Fruit fly (Drosophila melanogaster) whole organism, prepupa: ENCODE data around the gene nrv1.

ENCODE experiments used
- CG10669 ChIP-seq: fragments of 200-800 bp; sonication (Bioruptor generic); optimal IDR thresholded peaks from 3 replicates; lab custom pipeline; 2018; ENCODE audit warnings: missing biosample characterization, mild to moderate bottlenecking, missing genetic modification characterization, moderate library complexity
- CG11902 ChIP-seq: fragments of 200-800 bp; sonication (Bioruptor generic); optimal IDR thresholded peaks from 3 replicates; lab custom pipeline; 2016; ENCODE audit warnings: missing biosample characterization, missing genetic modification characterization
- CG3919 ChIP-seq: fragments of 200-800 bp; sonication (Bioruptor generic); optimal IDR thresholded peaks from 3 replicates; lab custom pipeline; 2016; ENCODE audit warnings: missing biosample characterization, missing genetic modification characterization
- CG6163 ChIP-seq: fragments of 200-800 bp; sonication (Bioruptor generic); IDR thresholded peaks from 3 replicates; pipeline ENCODE4 v1.3.6; 2022; ENCODE audit warnings: missing biosample characterization, missing genetic modification characterization
- CG8319 ChIP-seq: fragments of 200-800 bp; sonication (Bioruptor generic); optimal IDR thresholded peaks from 3 replicates; lab custom pipeline; 2016; ENCODE audit warnings: missing biosample characterization, missing genetic modification characterization
- CG9139 ChIP-seq: fragments of 200-800 bp; sonication (Bioruptor generic); optimal IDR thresholded peaks from 3 replicates; lab custom pipeline; 2017; ENCODE audit warnings: missing biosample characterization, mild to moderate bottlenecking, missing genetic modification characterization
- Eip78C ChIP-seq: fragments of 200-800 bp; sonication (Bioruptor generic); peaks from one replicate; lab custom pipeline; 2016; ENCODE audit warnings: missing biosample characterization, missing genetic modification characterization
- Ets21C ChIP-seq: fragments of 200-800 bp; sonication (Bioruptor generic); optimal IDR thresholded peaks from 3 replicates; lab custom pipeline; 2016; ENCODE audit warnings: missing biosample characterization, missing genetic modification characterization
- Gug ChIP-seq: fragments of 200-800 bp; sonication (Bioruptor generic); IDR thresholded peaks from 2 replicates; pipeline ENCODE4 v1.3.6; 2022; ENCODE audit warnings: missing biosample characterization, missing genetic modification characterization
- Sox15 ChIP-seq: fragments of 200-800 bp; sonication (Bioruptor generic); optimal IDR thresholded peaks from 3 replicates; lab custom pipeline; 2016; ENCODE audit warnings: missing biosample characterization, missing genetic modification characterization
- cyc ChIP-seq: fragments of 200-800 bp; sonication (Bioruptor generic); optimal IDR thresholded peaks from 3 replicates; lab custom pipeline; 2016; ENCODE audit warnings: missing biosample characterization, missing genetic modification characterization
- fd59A ChIP-seq: fragments of 200-800 bp; sonication (Bioruptor generic); optimal IDR thresholded peaks from 2 replicates; lab custom pipeline; 2017; ENCODE audit warnings: missing biosample characterization, mild to moderate bottlenecking, missing genetic modification characterization, missing genetic modification reagents
- salr ChIP-seq, 2 experiments: fragments of 200-800 bp; sonication (Bioruptor generic); optimal IDR thresholded peaks; 3 replicates each; lab custom pipeline; 2016 to 2018; ENCODE audit warnings: missing biosample characterization in 2 of 2, missing genetic modification characterization in 2 of 2, mild to moderate bottlenecking in 1 of 2
- vri ChIP-seq: fragments of 200-800 bp; sonication (Bioruptor generic); optimal IDR thresholded peaks from 3 replicates; lab custom pipeline; 2016; ENCODE audit warnings: missing biosample characterization, mild to moderate bottlenecking, missing genetic modification characterization

dm6 chr2L:6786674-6787028 lies at the start of gene nrv1:
- TF ChIP-seq Sox15 (GFP tag; lab: Kevin White, UChicago) (no peak), fd59A (GFP tag; lab: Kevin White, UChicago) (no peak), CG8319 (GFP tag; lab: Kevin White, UChicago) (no peak), salr (GFP tag; optimal IDR thresholded peaks at IDR 0.05; lab: Kevin White, UChicago) (no peak), Eip78C (GFP tag; lab: Kevin White, UChicago) (no peak), Ets21C (GFP tag; lab: Kevin White, UChicago) (no peak), vri (no peak), CG9139 (no peak), CG11902 (GFP tag; lab: Kevin White, UChicago) (no peak), CG10669 (GFP tag; lab: Kevin White, UChicago) (no peak), cyc (no peak), CG3919 (GFP tag; lab: Kevin White, UChicago) (no peak), CG6163 (no peak), Gug (GFP tag; lab: Robert Waterston, UW) (no peak)
